Fruit fly (Drosophila melanogaster) Kc167 (cell line): ENCODE results near the gene Arf4.

Experiments
- insv ChIP-seq: fragments of >200 bp; optimal IDR thresholded peaks from 3 replicates; lab custom pipeline; 2018; ENCODE audit warnings: missing external identifiers
- psq ChIP-seq: fragments of >200 bp; optimal IDR thresholded peaks from 2 replicates; lab custom pipeline; 2017; ENCODE audit warnings: missing external identifiers

DNA sequence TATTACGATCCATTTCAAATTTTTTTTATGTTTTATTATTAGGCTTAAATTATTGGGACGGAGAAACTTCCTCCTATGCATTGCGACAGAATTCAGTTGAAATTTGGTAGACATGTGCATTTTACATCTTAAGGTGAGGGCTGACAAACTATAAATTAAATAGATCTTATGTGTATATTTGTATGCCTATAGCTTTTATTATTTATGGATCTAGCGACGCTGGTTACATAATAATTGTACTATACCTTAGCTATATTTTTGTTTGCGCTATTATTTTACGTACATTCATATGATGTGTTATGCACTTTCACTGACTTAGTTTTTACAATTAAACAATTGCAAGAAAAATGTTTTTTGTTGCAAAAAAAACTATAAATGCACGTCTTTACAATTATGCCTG is 8.7 kb upstream of the Arf4 start:
- TF ChIP-seq insv: no peak
- no peak for TF ChIP-seq psq (lab: Kevin White, UChicago)
